Worm (Caenorhabditis elegans): ENCODE results near the gene C35D10.6.

ce11 chrIII:4866762-4867161 lies 7.6 kb downstream of the C35D10.6 start, which contains the start of gene C35D10.17:
- TF ChIP-seq madf-9 (GFP tag; conservative IDR thresholded peaks at IDR 0.05): no peak
- TF ChIP-seq ces-1 (GFP tag; optimal IDR thresholded peaks at IDR 0.05): no peak
- TF ChIP-seq nhr-237 (tag; optimal IDR thresholded peaks at IDR 0.05): no peak
- TF ChIP-seq mep-1 (tag; optimal IDR thresholded peaks at IDR 0.05): no peak
- TF ChIP-seq unc-62 (GFP tag; optimal IDR thresholded peaks at IDR 0.05 in 1 of 2): no peak
- TF ChIP-seq unc-62 (tag; optimal IDR thresholded peaks at IDR 0.05): no peak
- no peak for TF ChIP-seq ZK546.5 (tag; optimal IDR thresholded peaks at IDR 0.05)
- no peak for TF ChIP-seq nhr-111 (GFP tag; optimal IDR thresholded peaks at IDR 0.05)
- TF ChIP-seq saeg-2 (GFP tag; IDR thresholded peaks at IDR 0.05): no peak
- no peak for TF ChIP-seq pqm-1 (tag; optimal IDR thresholded peaks at IDR 0.05)
- no peak for TF ChIP-seq jun-1 (tag; optimal IDR thresholded peaks at IDR 0.05)
- TF ChIP-seq nhr-11 (tag; optimal IDR thresholded peaks at IDR 0.05): no peak
- no peak for TF ChIP-seq D1046.2 (GFP tag; IDR thresholded peaks at IDR 0.05)
- no peak for TF ChIP-seq ama-1 (optimal IDR thresholded peaks at IDR 0.05)
- no peak for TF ChIP-seq set-16 (GFP tag; IDR thresholded peaks at IDR 0.05)

All from whole organism, L4 larva.